Fruit fly (Drosophila melanogaster) whole organism: ENCODE results near the gene Snx1.

ENCODE experiments used
- CG8478 ChIP-seq: fragments of >200 bp; optimal IDR thresholded peaks from 2 replicates; lab custom pipeline; 2018; ENCODE audit warnings: inconsistent platforms
- Dll ChIP-seq: fragments of >200 bp; optimal IDR thresholded peaks from 2 replicates; lab custom pipeline; 2017
- EcR ChIP-seq, 2 experiments: fragments of >200 bp; optimal IDR thresholded peaks; 2 replicates each; lab custom pipeline; 2017; ENCODE audit warnings: missing biosample characterization in 2 of 2, missing genetic modification characterization in 2 of 2, missing genetic modification reagents in 2 of 2
- pan ChIP-seq: fragments of >200 bp; optimal IDR thresholded peaks from 2 replicates; lab custom pipeline; 2017
- psq ChIP-seq: fragments of >200 bp; optimal IDR thresholded peaks from 2 replicates; lab custom pipeline; 2017
- usp ChIP-seq: fragments of >200 bp; optimal IDR thresholded peaks from 2 replicates; lab custom pipeline; 2017; ENCODE audit warnings: missing biosample characterization, missing genetic modification characterization, mixed read lengths

DNA sequence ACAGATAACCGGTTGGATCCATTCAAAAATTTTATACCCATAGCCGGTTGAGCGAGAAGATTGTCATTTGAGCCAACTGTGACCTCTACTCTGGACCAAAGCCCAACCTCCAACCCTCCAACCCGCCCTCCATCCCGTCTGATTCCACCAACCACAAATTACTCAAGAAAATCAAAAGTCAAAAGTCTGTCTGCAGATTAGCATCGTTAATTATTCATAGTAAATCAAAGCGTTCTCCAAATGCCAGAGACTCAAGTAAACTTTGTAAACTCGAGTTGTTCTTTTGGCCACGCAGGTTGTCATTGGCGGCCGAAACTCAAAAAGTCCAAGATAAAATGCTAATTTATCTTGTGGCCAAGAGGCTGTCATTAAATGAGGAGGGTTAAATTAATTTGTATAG, 31.9 kb upstream of the Snx1 start:
- TF ChIP-seq CG8478 (lab: Kevin White, UChicago) (no peak), pan (lab: Kevin White, UChicago) (no peak), psq (lab: Kevin White, UChicago) (no peak), usp (no peak), EcR (GFP tag; optimal IDR thresholded peaks at IDR 0.05; lab: Kevin White, UChicago) (no peak), Dll (lab: Kevin White, UChicago) (no peak)
